Worm (Caenorhabditis elegans): ENCODE results near the gene ssu-1.
A peak's percentile ranks its signal among the peaks of the same experiment; 100 is the strongest.

DNA sequence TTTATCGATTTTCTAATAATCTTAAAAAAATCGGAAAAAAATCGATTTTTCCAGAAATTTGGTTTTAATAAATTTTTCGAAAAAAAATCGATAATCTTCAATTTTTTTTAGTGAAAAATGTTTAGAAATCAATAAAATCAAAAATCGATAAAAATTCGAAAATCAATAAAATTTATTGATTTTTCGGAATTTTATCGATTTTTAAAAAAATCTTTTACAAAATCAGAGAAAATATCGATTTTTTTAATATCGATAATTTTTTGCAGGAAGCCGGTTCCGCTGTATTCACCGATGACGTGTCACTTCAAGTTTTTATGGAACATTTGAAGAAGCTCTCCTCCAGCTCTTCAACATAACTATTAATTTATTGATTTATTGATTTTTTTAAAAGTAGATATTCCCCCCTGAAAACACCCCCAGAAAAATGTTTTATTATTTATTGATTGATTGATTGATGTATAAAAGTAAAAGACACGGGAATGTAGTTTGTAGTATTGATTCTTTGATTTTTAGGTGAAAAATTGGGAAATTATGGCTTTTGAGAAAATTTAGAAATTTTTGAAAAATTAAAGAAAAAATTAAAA lies 27.8 kb downstream of the ssu-1 start:
- peak; percentile 100 for TF ChIP-seq ceh-28 (tag; optimal IDR thresholded peaks at IDR 0.05)
- no peak for TF ChIP-seq ama-1 (optimal IDR thresholded peaks at IDR 0.05)
- TF ChIP-seq nhr-11 (tag; optimal IDR thresholded peaks at IDR 0.05) = no peak
- TF ChIP-seq Y105C5A.15 (GFP tag; IDR thresholded peaks at IDR 0.05) = no peak
- no peak for TF ChIP-seq jun-1 (tag; optimal IDR thresholded peaks at IDR 0.05)

All from whole organism, L4 larva.